Fruit fly (Drosophila melanogaster) whole organism, adult: Measurements from ENCODE around the gene tin.

Source experiments
- CG11617 ChIP-seq: fragments of 200-800 bp; sonication (Bioruptor generic); optimal IDR thresholded peaks from 2 replicates; lab custom pipeline; 2017; ENCODE audit warnings: mild to moderate bottlenecking, missing biosample characterization, missing genetic modification reagents, missing genetic modification characterization
- CG12768 ChIP-seq: fragments of 200-800 bp; sonication (Bioruptor generic); optimal IDR thresholded peaks from 2 replicates; lab custom pipeline; 2017; ENCODE audit warnings: missing biosample characterization, missing genetic modification characterization, mild to moderate bottlenecking, moderate library complexity, missing genetic modification reagents
- CG14711 ChIP-seq: fragments of 200-800 bp; sonication (Bioruptor generic); optimal IDR thresholded peaks from 2 replicates; lab custom pipeline; 2018; ENCODE audit warnings: missing biosample characterization, mild to moderate bottlenecking, missing genetic modification characterization, moderate library complexity
- CG1620 ChIP-seq: fragments of 200-800 bp; sonication (Bioruptor generic); optimal IDR thresholded peaks from 2 replicates; lab custom pipeline; 2016; ENCODE audit warnings: missing biosample characterization, missing genetic modification characterization
- CG33017 ChIP-seq: fragments of 200-800 bp; sonication (Bioruptor generic); optimal IDR thresholded peaks from 2 replicates; lab custom pipeline; 2018; ENCODE audit warnings: missing biosample characterization, mild to moderate bottlenecking, missing genetic modification characterization, moderate library complexity
- CG5204 ChIP-seq: fragments of 200-800 bp; sonication (Bioruptor generic); optimal IDR thresholded peaks from 2 replicates; lab custom pipeline; 2016; ENCODE audit warnings: missing biosample characterization, missing genetic modification characterization
- CG7045 ChIP-seq: fragments of 200-800 bp; sonication (Bioruptor generic); optimal IDR thresholded peaks from 2 replicates; lab custom pipeline; 2017; ENCODE audit warnings: missing biosample characterization, mild to moderate bottlenecking, missing genetic modification characterization
- CG7101 ChIP-seq: fragments of 200-800 bp; sonication (Bioruptor generic); optimal IDR thresholded peaks from 2 replicates; lab custom pipeline; 2018; ENCODE audit warnings: missing biosample characterization, mild to moderate bottlenecking, missing genetic modification characterization, moderate library complexity
- Clk ChIP-seq: fragments of 200-800 bp; sonication (Bioruptor generic); optimal IDR thresholded peaks from 2 replicates; lab custom pipeline; 2017; ENCODE audit warnings: missing biosample characterization, missing genetic modification characterization
- Crg-1 ChIP-seq: fragments of 200-800 bp; sonication (Bioruptor generic); optimal IDR thresholded peaks from 2 replicates; lab custom pipeline; 2016; ENCODE audit warnings: missing biosample characterization, missing genetic modification characterization
- Hr96 ChIP-seq: fragments of 200-800 bp; sonication (Bioruptor generic); optimal IDR thresholded peaks from 2 replicates; lab custom pipeline; 2016; ENCODE audit warnings: missing biosample characterization, missing genetic modification characterization
- Mnt ChIP-seq: fragments of 200-800 bp; sonication (Bioruptor generic); optimal IDR thresholded peaks from 2 replicates; lab custom pipeline; 2016; ENCODE audit warnings: missing biosample characterization, mild to moderate bottlenecking, missing genetic modification characterization
- bab1 ChIP-seq: fragments of 200-800 bp; sonication (Bioruptor generic); optimal IDR thresholded peaks from 3 replicates; lab custom pipeline; 2019; ENCODE audit warnings: missing biosample characterization, mild to moderate bottlenecking, missing genetic modification characterization, moderate library complexity
- cic ChIP-seq: fragments of 200-800 bp; sonication (Bioruptor generic); optimal IDR thresholded peaks from 2 replicates; lab custom pipeline; 2017; ENCODE audit warnings: missing biosample characterization, mild to moderate bottlenecking, missing genetic modification characterization, moderate library complexity
- cnc ChIP-seq, 2 experiments: fragments of >200 bp; optimal IDR thresholded peaks; 2 replicates each; lab custom pipeline; 2017
- kay ChIP-seq: fragments of 200-800 bp; sonication (Bioruptor generic); peaks from one replicate; lab custom pipeline; 2016; ENCODE audit warnings: missing biosample characterization, missing genetic modification characterization, borderline replicate concordance
- ovo ChIP-seq: fragments of 200-800 bp; sonication (Bioruptor generic); optimal IDR thresholded peaks from 2 replicates; lab custom pipeline; 2016; ENCODE audit warnings: missing biosample characterization, missing genetic modification characterization
- pad ChIP-seq: fragments of 200-800 bp; sonication (Bioruptor generic); optimal IDR thresholded peaks from 3 replicates; lab custom pipeline; 2017; ENCODE audit warnings: missing biosample characterization, missing genetic modification characterization, mild to moderate bottlenecking, moderate library complexity, missing genetic modification reagents
- tj ChIP-seq: fragments of 200-800 bp; sonication (Bioruptor generic); optimal IDR thresholded peaks from 3 replicates; lab custom pipeline; 2017; ENCODE audit warnings: missing biosample characterization, mild to moderate bottlenecking, missing genetic modification characterization, moderate library complexity
- toe ChIP-seq: fragments of 200-800 bp; sonication (Bioruptor generic); optimal IDR thresholded peaks from 2 replicates; lab custom pipeline; 2016; ENCODE audit warnings: missing biosample characterization, missing genetic modification characterization

The tin gene

dm6 chr3R:21339448-21340268 is 39.1 kb upstream of the tin start:
- TF ChIP-seq Crg-1 (GFP tag; lab: Kevin White, UChicago) (no peak), CG14711 (no peak), Hr96 (no peak), kay (GFP tag; lab: Kevin White, UChicago) (no peak), tj (no peak), CG7045 (GFP tag; lab: Kevin White, UChicago) (no peak), cnc (optimal IDR thresholded peaks at IDR 0.05; lab: Kevin White, UChicago) (no peak)

dm6 chr3R:21343229-21343628 is 35.5 kb upstream of the tin start:
- TF ChIP-seq Clk (GFP tag; lab: Kevin White, UChicago): no peak
- no peak for TF ChIP-seq CG5204 (GFP tag; lab: Kevin White, UChicago)

- TF ChIP-seq CG12768 (GFP tag; lab: Kevin White, UChicago) (no peak), kay (GFP tag; lab: Kevin White, UChicago) (no peak), bab1 (GFP tag; lab: Kevin White, UChicago) (no peak), pad (GFP tag; lab: Kevin White, UChicago) (no peak), cnc (optimal IDR thresholded peaks at IDR 0.05; lab: Kevin White, UChicago) (no peak), Mnt (no peak), CG33017 (tag; lab: Kevin White, UChicago) (no peak), tj (no peak), CG7101 (no peak), Crg-1 (GFP tag; lab: Kevin White, UChicago) (no peak), Clk (GFP tag; lab: Kevin White, UChicago) (no peak), CG11617 (GFP tag; lab: Kevin White, UChicago) (no peak), Hr96 (no peak), CG7045 (GFP tag; lab: Kevin White, UChicago) (no peak)
Measured at dm6 chr3R:21345011-21345410, 33.8 kb upstream of the tin start.

- no peak for TF ChIP-seq CG1620
Measured at dm6 chr3R:21347023-21347814, 31.6 kb upstream of the tin start.

dm6 chr3R:21347815-21348186 is 31.0 kb upstream of the tin start:
- no peak for TF ChIP-seq CG1620
- peak; percentile 46 for TF ChIP-seq kay (GFP tag; lab: Kevin White, UChicago)

- no peak for TF ChIP-seq toe (GFP tag; lab: Kevin White, UChicago)
- TF ChIP-seq CG11617 (GFP tag; lab: Kevin White, UChicago): no peak
- no peak for TF ChIP-seq CG1620
- TF ChIP-seq cic (GFP tag; lab: Kevin White, UChicago): no peak
- TF ChIP-seq CG33017 (tag; lab: Kevin White, UChicago): no peak
- peak; percentile 45 for TF ChIP-seq tj
- TF ChIP-seq bab1 (GFP tag; lab: Kevin White, UChicago): peak; percentile 33
- no peak for TF ChIP-seq CG7045 (GFP tag; lab: Kevin White, UChicago)
- TF ChIP-seq Clk (GFP tag; lab: Kevin White, UChicago): no peak
- no peak for TF ChIP-seq Crg-1 (GFP tag; lab: Kevin White, UChicago)
Measured at dm6 chr3R:21348367-21349038, 30.3 kb upstream of the tin start.

dm6 chr3R:21349039-21349781 is 29.6 kb upstream of the tin start, which contains the start of gene aus:
Gene aus, minus strand, starts transcription at chr3R:21349601.
- TF ChIP-seq CG12768 (GFP tag; lab: Kevin White, UChicago) (peak; percentile 51), cnc (optimal IDR thresholded peaks at IDR 0.05; lab: Kevin White, UChicago) (no peak), cic (GFP tag; lab: Kevin White, UChicago) (peak; percentile 39), pad (GFP tag; lab: Kevin White, UChicago) (peak; percentile 92), CG7101 (no peak), CG14711 (no peak), Clk (GFP tag; lab: Kevin White, UChicago) (no peak), CG7045 (GFP tag; lab: Kevin White, UChicago) (no peak), bab1 (GFP tag; lab: Kevin White, UChicago) (peak; percentile 19), toe (GFP tag; lab: Kevin White, UChicago) (no peak), CG5204 (GFP tag; lab: Kevin White, UChicago) (no peak), CG1620 (no peak), ovo (GFP tag; lab: Kevin White, UChicago) (peak; percentile 83), kay (GFP tag; lab: Kevin White, UChicago) (no peak), tj (no peak), CG11617 (GFP tag; lab: Kevin White, UChicago) (no peak), CG33017 (tag; lab: Kevin White, UChicago) (peak; percentile 5), Crg-1 (GFP tag; lab: Kevin White, UChicago) (no peak), Hr96 (no peak), Mnt (peak; percentile 25)
